Worm (Caenorhabditis elegans) whole organism, L1 larva: Measurements from ENCODE around the gene C17C3.1.

Experiments
- ama-1 ChIP-seq: fragments of 150-350 bp; optimal IDR thresholded peaks from 2 replicates; lab custom pipeline; 2014
- ceh-63 ChIP-seq: fragments of 200-800 bp; sonication (Bioruptor generic); optimal IDR thresholded peaks from 2 replicates; lab custom pipeline; 2018; ENCODE audit warnings: mild to moderate bottlenecking, missing genetic modification characterization, missing compliant biosample characterization
- ceh-90 ChIP-seq: sonication (generic microtip); optimal IDR thresholded peaks from 2 replicates; lab custom pipeline; 2016; ENCODE audit warnings: missing genetic modification characterization, missing compliant biosample characterization
- egl-27 ChIP-seq, 2 experiments: fragments of 150-350 bp in 1 of 2; sonication (generic microtip); optimal IDR thresholded peaks; 3 replicates each; lab custom pipeline; 2017 to 2018; ENCODE audit warnings: missing biosample characterization in 2 of 2, missing genetic modification characterization in 2 of 2, missing genetic modification reagents in 2 of 2
- elt-2 ChIP-seq: sonication (generic microtip); optimal IDR thresholded peaks from 2 replicates; lab custom pipeline; 2016; ENCODE audit warnings: missing genetic modification characterization, mild to moderate bottlenecking, inconsistent platforms, missing compliant biosample characterization, missing genetic modification reagents
- ets-5 ChIP-seq: fragments of 200-800 bp; sonication (Bioruptor generic); IDR thresholded peaks from 2 replicates; pipeline ENCODE4 v1.3.6; 2022; ENCODE audit warnings: missing genetic modification characterization, missing compliant biosample characterization
- lin-13 ChIP-seq: fragments of 150-350 bp; optimal IDR thresholded peaks from 2 replicates; lab custom pipeline; 2014; ENCODE audit warnings: missing biosample characterization, missing genetic modification reagents, missing genetic modification characterization
- lin-15B ChIP-seq: fragments of 150-350 bp; sonication (generic microtip); optimal IDR thresholded peaks from 3 replicates; lab custom pipeline; 2014; ENCODE audit warnings: missing biosample characterization, missing genetic modification characterization
- nhr-11 ChIP-seq: fragments of 150-350 bp; optimal IDR thresholded peaks from 2 replicates; lab custom pipeline; 2014; ENCODE audit warnings: missing biosample characterization, missing genetic modification characterization
- skn-1 ChIP-seq: fragments of 150-350 bp; optimal IDR thresholded peaks from 2 replicates; lab custom pipeline; 2014; ENCODE audit warnings: missing biosample characterization, missing genetic modification characterization
- sox-4 ChIP-seq: sonication (generic microtip); optimal IDR thresholded peaks from 2 replicates; lab custom pipeline; 2016; ENCODE audit warnings: missing genetic modification characterization, missing compliant biosample characterization
- tbx-2 ChIP-seq: sonication (generic microtip); optimal IDR thresholded peaks from 2 replicates; lab custom pipeline; 2016; ENCODE audit warnings: missing genetic modification characterization, missing compliant biosample characterization

DNA sequence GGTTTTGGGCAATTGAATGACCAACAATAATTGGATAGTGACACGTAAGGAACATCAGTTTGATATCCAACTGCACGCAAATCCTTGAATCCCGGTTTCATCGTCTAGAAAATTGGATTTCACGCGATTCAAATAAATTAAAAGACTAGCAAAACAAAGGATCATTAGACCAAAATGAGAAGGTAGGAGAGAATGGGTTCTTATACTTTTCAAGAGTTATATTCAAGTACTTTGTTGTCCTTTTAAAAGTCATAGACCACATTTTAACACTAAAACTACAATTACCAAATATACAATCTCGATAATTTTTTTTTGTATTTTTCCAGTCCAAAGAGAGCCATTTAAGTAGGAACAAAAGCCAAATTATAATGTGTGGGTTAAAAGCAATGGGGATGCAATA lies 11.9 kb downstream of the C17C3.1 start, which contains the start of gene T25E4.2:
- no peak for TF ChIP-seq ceh-90 (tag; lab: Kevin White, UChicago)
- no peak for TF ChIP-seq ama-1
- no peak for TF ChIP-seq lin-13
- no peak for TF ChIP-seq nhr-11
- TF ChIP-seq lin-15B (tag; lab: Kevin White, UChicago), result no peak
- TF ChIP-seq skn-1 (tag; lab: Kevin White, UChicago), result no peak
- TF ChIP-seq ets-5, result no peak
- TF ChIP-seq elt-2, result no peak
- no peak for TF ChIP-seq tbx-2
- TF ChIP-seq ceh-63 (GFP tag; lab: Kevin White, UChicago), result no peak
- no peak for TF ChIP-seq egl-27 (tag; optimal IDR thresholded peaks at IDR 0.05; lab: Kevin White, UChicago)
- no peak for TF ChIP-seq sox-4 (tag; lab: Kevin White, UChicago)
